Fruit fly (Drosophila melanogaster) whole organism, embryonic: ENCODE data around the gene Rlb1.

Source experiments
- Antp ChIP-seq: fragments of 200-800 bp; sonication (Bioruptor generic); optimal IDR thresholded peaks from 3 replicates; lab custom pipeline; 2016; ENCODE audit warnings: missing biosample characterization, missing genetic modification characterization
- B-H1 ChIP-seq: fragments of 200-800 bp; sonication (Bioruptor generic); IDR thresholded peaks from 3 replicates; pipeline ENCODE4 v1.3.6; 2022; ENCODE audit warnings: missing biosample characterization, missing genetic modification characterization
- CG10979 ChIP-seq: fragments of 200-800 bp; sonication (Bioruptor generic); optimal IDR thresholded peaks from 2 replicates; lab custom pipeline; 2018; ENCODE audit warnings: missing biosample characterization, mild to moderate bottlenecking, missing genetic modification characterization, moderate library complexity
- CG11085 ChIP-seq: fragments of 200-800 bp; sonication (Bioruptor generic); IDR thresholded peaks from 2 replicates; pipeline ENCODE4 v1.3.6; 2022; ENCODE audit warnings: missing biosample characterization, missing genetic modification characterization
- CG11696 ChIP-seq: fragments of 200-800 bp; sonication (Bioruptor generic); IDR thresholded peaks from 2 replicates; pipeline ENCODE4 v1.3.6; 2022; ENCODE audit warnings: missing biosample characterization, missing genetic modification characterization
- CG12071 ChIP-seq: fragments of 200-800 bp; sonication (Bioruptor generic); optimal IDR thresholded peaks from 3 replicates; lab custom pipeline; 2018; ENCODE audit warnings: missing biosample characterization, mild to moderate bottlenecking, missing genetic modification characterization
- CG12299 ChIP-seq: fragments of 200-800 bp; sonication (Bioruptor generic); optimal IDR thresholded peaks from 2 replicates; lab custom pipeline; 2018; ENCODE audit warnings: missing biosample characterization, mild to moderate bottlenecking, missing genetic modification characterization
- CG13775 ChIP-seq: fragments of 200-800 bp; sonication (Bioruptor generic); optimal IDR thresholded peaks from 3 replicates; lab custom pipeline; 2017; ENCODE audit warnings: missing biosample characterization, mild to moderate bottlenecking, missing genetic modification characterization
- CG14014 ChIP-seq: fragments of 200-800 bp; sonication (Bioruptor generic); IDR thresholded peaks from 2 replicates; pipeline ENCODE4 v1.3.6; 2022; ENCODE audit warnings: missing biosample characterization, missing genetic modification characterization
- CG15073 ChIP-seq: fragments of 200-800 bp; sonication (Bioruptor generic); optimal IDR thresholded peaks from 2 replicates; lab custom pipeline; 2016; ENCODE audit warnings: missing biosample characterization, missing genetic modification characterization
- CG15601 ChIP-seq: fragments of 200-800 bp; sonication (Bioruptor generic); optimal IDR thresholded peaks from 3 replicates; lab custom pipeline; 2019; ENCODE audit warnings: missing biosample characterization, mild to moderate bottlenecking, missing genetic modification characterization, moderate library complexity
- CG1647 ChIP-seq: fragments of 200-800 bp; sonication (Bioruptor generic); optimal IDR thresholded peaks from 3 replicates; lab custom pipeline; 2016; ENCODE audit warnings: missing biosample characterization, missing genetic modification characterization
- CG16779 ChIP-seq: fragments of 200-800 bp; sonication (Bioruptor generic); IDR thresholded peaks from 2 replicates; pipeline ENCODE4 v1.3.6; 2022; ENCODE audit warnings: missing biosample characterization, missing genetic modification characterization
- CG18011 ChIP-seq: fragments of 200-800 bp; sonication (Bioruptor generic); optimal IDR thresholded peaks from 2 replicates; lab custom pipeline; 2017; ENCODE audit warnings: missing biosample characterization, missing genetic modification characterization, mild to moderate bottlenecking, moderate library complexity, missing genotype
- CG2129 ChIP-seq: fragments of 200-800 bp; sonication (Bioruptor generic); IDR thresholded peaks from 2 replicates; pipeline ENCODE4 v1.3.6; 2022; ENCODE audit warnings: missing biosample characterization, missing genetic modification characterization; ENCODE audit not compliant: partially characterized antibody
- CG2678 ChIP-seq: fragments of 200-800 bp; sonication (Bioruptor generic); optimal IDR thresholded peaks from 3 replicates; lab custom pipeline; 2019; ENCODE audit warnings: missing biosample characterization, mild to moderate bottlenecking, missing genetic modification characterization, moderate library complexity
- CG3281 ChIP-seq: fragments of 200-800 bp; sonication (Bioruptor generic); optimal IDR thresholded peaks from 3 replicates; lab custom pipeline; 2017; ENCODE audit warnings: missing biosample characterization, mild to moderate bottlenecking, missing genetic modification characterization
- CG34224 ChIP-seq: fragments of 200-800 bp; sonication (Bioruptor generic); IDR thresholded peaks from 3 replicates; pipeline ENCODE4 v1.3.6; 2022; ENCODE audit warnings: missing biosample characterization, missing genetic modification characterization; ENCODE audit not compliant: partially characterized antibody
- CG3847 ChIP-seq: fragments of 200-800 bp; sonication (Bioruptor generic); IDR thresholded peaks from 2 replicates; pipeline ENCODE4 v1.3.6; 2022; ENCODE audit warnings: missing biosample characterization, missing genetic modification characterization
- CG3995 ChIP-seq: fragments of 200-800 bp; sonication (Bioruptor generic); optimal IDR thresholded peaks from 3 replicates; lab custom pipeline; 2016; ENCODE audit warnings: missing biosample characterization, missing genetic modification characterization
- CG42726 ChIP-seq: fragments of 200-800 bp; sonication (Bioruptor generic); IDR thresholded peaks from 2 replicates; pipeline ENCODE4 v1.3.6; 2022; ENCODE audit warnings: missing biosample characterization, missing genetic modification characterization; ENCODE audit not compliant: partially characterized antibody
- CG4424 ChIP-seq: fragments of 200-800 bp; sonication (Bioruptor generic); optimal IDR thresholded peaks from 3 replicates; lab custom pipeline; 2016; ENCODE audit warnings: missing biosample characterization, missing genetic modification characterization
- CG7271 ChIP-seq: fragments of 200-800 bp; sonication (Bioruptor generic); optimal IDR thresholded peaks from 2 replicates; lab custom pipeline; 2018; ENCODE audit warnings: missing biosample characterization, mild to moderate bottlenecking, missing genetic modification characterization, moderate library complexity
- CG7372 ChIP-seq: fragments of 200-800 bp; sonication (Bioruptor generic); IDR thresholded peaks from 2 replicates; pipeline ENCODE4 v1.3.6; 2022; ENCODE audit warnings: missing biosample characterization, missing genetic modification characterization
- CG8765 ChIP-seq: fragments of 200-800 bp; sonication (Bioruptor generic); IDR thresholded peaks from 2 replicates; pipeline ENCODE4 v1.3.6; 2022; ENCODE audit warnings: missing biosample characterization, missing genetic modification characterization
- CG8944 ChIP-seq: fragments of 200-800 bp; sonication (Bioruptor generic); optimal IDR thresholded peaks from 3 replicates; lab custom pipeline; 2016; ENCODE audit warnings: missing biosample characterization, missing genetic modification characterization
- CkIIα-i1 ChIP-seq: fragments of 200-800 bp; sonication (Bioruptor generic); IDR thresholded peaks from 2 replicates; pipeline ENCODE4 v1.3.6; 2022; ENCODE audit warnings: missing biosample characterization, missing genetic modification characterization
- Deaf1 ChIP-seq: fragments of 200-800 bp; optimal IDR thresholded peaks from 3 replicates; lab custom pipeline; 2019; ENCODE audit warnings: missing biosample characterization, mild to moderate bottlenecking, missing genetic modification characterization, moderate library complexity
- Ets65A ChIP-seq: fragments of 200-800 bp; sonication (Bioruptor generic); peaks from one replicate; lab custom pipeline; 2016; ENCODE audit warnings: missing biosample characterization, missing genetic modification characterization
- HLH4C ChIP-seq: fragments of 200-800 bp; sonication (Bioruptor generic); IDR thresholded peaks from 3 replicates; pipeline ENCODE4 v1.3.6; 2022; ENCODE audit warnings: missing biosample characterization, missing genetic modification characterization; ENCODE audit not compliant: partially characterized antibody
- Hsf ChIP-seq: fragments of 200-800 bp; sonication (Bioruptor generic); optimal IDR thresholded peaks from 3 replicates; lab custom pipeline; 2016; ENCODE audit warnings: missing biosample characterization, missing genetic modification characterization
- Lhr ChIP-seq: fragments of 200-800 bp; sonication (Bioruptor generic); optimal IDR thresholded peaks from 3 replicates; lab custom pipeline; 2017; ENCODE audit warnings: mild to moderate bottlenecking, missing biosample characterization, missing genetic modification reagents, missing genetic modification characterization
- MBD-R2 ChIP-seq: fragments of 200-800 bp; sonication (Bioruptor generic); IDR thresholded peaks from 2 replicates; pipeline ENCODE4 v1.3.6; 2022; ENCODE audit warnings: missing biosample characterization, missing genetic modification characterization
- Nf-YB ChIP-seq: fragments of 200-800 bp; sonication (Bioruptor generic); optimal IDR thresholded peaks from 3 replicates; lab custom pipeline; 2019; ENCODE audit warnings: missing biosample characterization, mild to moderate bottlenecking, missing genetic modification characterization, moderate library complexity
- Ravus ChIP-seq: fragments of 200-800 bp; sonication (Bioruptor generic); IDR thresholded peaks from 2 replicates; pipeline ENCODE4 v1.3.6; 2022; ENCODE audit warnings: missing biosample characterization, missing genetic modification characterization
- Trl ChIP-seq, 3 experiments: fragments of >200 bp in 2 of 3; fragments of 200-800 bp in 1 of 3; sonication (Bioruptor generic) in 1 of 3; optimal IDR thresholded peaks; 2 replicates in 1 of 3; 3 replicates in 2 of 3; lab custom pipeline; 2016 to 2017; ENCODE audit warnings: missing biosample characterization in 1 of 3, missing genetic modification characterization in 1 of 3
- bcd ChIP-seq: fragments of 200-800 bp; sonication (Bioruptor generic); optimal IDR thresholded peaks from 2 replicates; lab custom pipeline; 2017; ENCODE audit warnings: missing biosample characterization, mild to moderate bottlenecking, missing genetic modification characterization
- corto ChIP-seq: fragments of 200-800 bp; sonication (Bioruptor generic); optimal IDR thresholded peaks from 2 replicates; lab custom pipeline; 2016; ENCODE audit warnings: missing biosample characterization, mild to moderate bottlenecking, missing genetic modification characterization, moderate library complexity
- cwo ChIP-seq: fragments of 200-800 bp; sonication (Bioruptor generic); optimal IDR thresholded peaks from 3 replicates; lab custom pipeline; 2017; ENCODE audit warnings: missing biosample characterization, missing genetic modification characterization, mild to moderate bottlenecking, moderate library complexity, missing genetic modification reagents
- disco-r ChIP-seq: fragments of 200-800 bp; sonication (Bioruptor generic); optimal IDR thresholded peaks from 2 replicates; lab custom pipeline; 2016; ENCODE audit warnings: missing biosample characterization, missing genetic modification characterization
- fd102C ChIP-seq: fragments of 200-800 bp; sonication (Bioruptor generic); optimal IDR thresholded peaks from 2 replicates; lab custom pipeline; 2018; ENCODE audit warnings: missing biosample characterization, mild to moderate bottlenecking, missing genetic modification characterization, moderate library complexity
- ftz-f1 ChIP-seq: fragments of 200-800 bp; sonication (Bioruptor generic); optimal IDR thresholded peaks from 2 replicates; lab custom pipeline; 2016; ENCODE audit warnings: missing biosample characterization, missing genetic modification characterization
- lov ChIP-seq, 2 experiments: fragments of 200-800 bp in 1 of 2; fragments of >200 bp in 1 of 2; sonication (Bioruptor generic) in 1 of 2; IDR thresholded peaks in 1 of 2; optimal IDR thresholded peaks in 1 of 2; 2 replicates in 1 of 2; 3 replicates in 1 of 2; pipeline versions ENCODE4 v1.3.6 to Lab custom; 2017 to 2022; ENCODE audit warnings: missing biosample characterization in 1 of 2, missing genetic modification characterization in 1 of 2
- sd ChIP-seq: fragments of 200-800 bp; sonication (Bioruptor generic); optimal IDR thresholded peaks from 3 replicates; lab custom pipeline; 2018; ENCODE audit warnings: missing biosample characterization, mild to moderate bottlenecking, missing genetic modification characterization, moderate library complexity
- shn ChIP-seq: fragments of 200-800 bp; sonication (Bioruptor generic); optimal IDR thresholded peaks from 3 replicates; lab custom pipeline; 2016; ENCODE audit warnings: missing biosample characterization, missing genetic modification characterization
- vfl ChIP-seq: fragments of 200-800 bp; sonication (Bioruptor generic); optimal IDR thresholded peaks from 2 replicates; lab custom pipeline; 2016; ENCODE audit warnings: missing biosample characterization, missing genetic modification characterization
- vnd ChIP-seq: fragments of 200-800 bp; sonication (Bioruptor generic); IDR thresholded peaks from 3 replicates; pipeline ENCODE4 v1.3.6; 2022; ENCODE audit warnings: missing biosample characterization, missing genetic modification characterization; ENCODE audit not compliant: partially characterized antibody
- zfh1 ChIP-seq: fragments of 200-800 bp; sonication (Bioruptor generic); IDR thresholded peaks from 3 replicates; pipeline ENCODE4 v1.3.6; 2022; ENCODE audit warnings: missing biosample characterization, missing genetic modification characterization

Gene Rlb1

dm6 chr3R:9555334-9555974, 42.3 kb downstream of the Rlb1 start, which contains the start of the genes CG9386 and BckdhA (continued):
- TF ChIP-seq CG3847 (no peak), ftz-f1 (GFP tag; lab: Kevin White, UChicago) (no peak), Deaf1 (tag; lab: Kevin White, UChicago) (no peak), Hsf (GFP tag; lab: Kevin White, UChicago) (peak; percentile 59), lov (optimal IDR thresholded peaks at IDR 0.05; lab: Kevin White, UChicago) (no peak), lov (GFP tag; IDR thresholded peaks at IDR 0.05; lab: Robert Waterston, UW) (no peak), CG14014 (peak; percentile 46; the same call in 1 of the 2 replicates), Trl (optimal IDR thresholded peaks at IDR 0.05; lab: Kevin White, UChicago) (no peak), Trl (GFP tag; optimal IDR thresholded peaks at IDR 0.05; lab: Kevin White, UChicago) (peak; percentile 52), CG42726 (GFP tag; lab: Robert Waterston, UW) (peak; percentile 50; the same call in 1 of the 2 replicates), CG3995 (peak; percentile 89), CG2129 (peak; percentile 36), CG11696 (no peak), CG34224 (peak; percentile 60), CG11085 (GFP tag; lab: Robert Waterston, UW) (no peak), CkIIα-i1 (GFP tag; lab: Robert Waterston, UW) (no peak), CG2678 (tag; lab: Kevin White, UChicago) (peak; percentile 63), CG13775 (peak; percentile 55), MBD-R2 (peak; percentile 49), CG12071 (GFP tag; lab: Kevin White, UChicago) (no peak), Nf-YB (GFP tag; lab: Kevin White, UChicago) (peak; percentile 0), CG8944 (peak; percentile 55), vnd (GFP tag; lab: Robert Waterston, UW) (peak; percentile 64), CG7372 (GFP tag; lab: Robert Waterston, UW) (peak; percentile 98), fd102C (GFP tag; lab: Kevin White, UChicago) (no peak), CG15601 (peak; percentile 38), CG3281 (GFP tag; lab: Kevin White, UChicago) (peak; percentile 44), Antp (GFP tag; lab: Kevin White, UChicago) (peak; percentile 51), B-H1 (GFP tag; lab: Robert Waterston, UW) (no peak), CG12299 (tag; lab: Kevin White, UChicago) (no peak), shn (GFP tag; lab: Kevin White, UChicago) (peak; percentile 42), bcd (GFP tag; lab: Kevin White, UChicago) (peak; percentile 21), corto (GFP tag; lab: Kevin White, UChicago) (no peak), CG15073 (GFP tag; lab: Kevin White, UChicago) (no peak), CG7271 (tag; lab: Kevin White, UChicago) (no peak), cwo (GFP tag; lab: Kevin White, UChicago) (peak; percentile 54), disco-r (GFP tag; lab: Kevin White, UChicago) (no peak), vfl (GFP tag; lab: Kevin White, UChicago) (peak; percentile 34), CG4424 (GFP tag; lab: Kevin White, UChicago) (peak; percentile 47), Ravus (GFP tag; lab: Robert Waterston, UW) (no peak), CG18011 (GFP tag; lab: Kevin White, UChicago) (peak; percentile 2), Lhr (GFP tag; lab: Kevin White, UChicago) (no peak), zfh1 (GFP tag; lab: Robert Waterston, UW) (no peak), Ets65A (GFP tag; lab: Kevin White, UChicago) (peak; percentile 95), sd (peak; percentile 6), CG16779 (no peak), CG1647 (GFP tag; lab: Kevin White, UChicago) (peak; percentile 55), HLH4C (GFP tag; lab: Robert Waterston, UW) (peak; percentile 74), CG10979 (tag; lab: Kevin White, UChicago) (peak; percentile 76), CG8765 (GFP tag; lab: Robert Waterston, UW) (0 out of 2 replicates have a peak, but pooled peaks have one; percentile 14)
